Fruit fly (Drosophila melanogaster) whole organism, adult: ENCODE data around the gene Tsp97E.

Source experiments
- CG14711 ChIP-seq: fragments of 200-800 bp; sonication (Bioruptor generic); optimal IDR thresholded peaks from 2 replicates; lab custom pipeline; 2018; ENCODE audit warnings: missing biosample characterization, mild to moderate bottlenecking, missing genetic modification characterization, moderate library complexity
- CG1620 ChIP-seq: fragments of 200-800 bp; sonication (Bioruptor generic); optimal IDR thresholded peaks from 2 replicates; lab custom pipeline; 2016; ENCODE audit warnings: missing biosample characterization, missing genetic modification characterization
- CG33017 ChIP-seq: fragments of 200-800 bp; sonication (Bioruptor generic); optimal IDR thresholded peaks from 2 replicates; lab custom pipeline; 2018; ENCODE audit warnings: missing biosample characterization, mild to moderate bottlenecking, missing genetic modification characterization, moderate library complexity
- CG5204 ChIP-seq: fragments of 200-800 bp; sonication (Bioruptor generic); optimal IDR thresholded peaks from 2 replicates; lab custom pipeline; 2016; ENCODE audit warnings: missing biosample characterization, missing genetic modification characterization
- bab1 ChIP-seq: fragments of 200-800 bp; sonication (Bioruptor generic); optimal IDR thresholded peaks from 3 replicates; lab custom pipeline; 2019; ENCODE audit warnings: missing biosample characterization, mild to moderate bottlenecking, missing genetic modification characterization, moderate library complexity
- cnc ChIP-seq, 2 experiments: fragments of >200 bp; optimal IDR thresholded peaks; 2 replicates each; lab custom pipeline; 2017
- kay ChIP-seq: fragments of 200-800 bp; sonication (Bioruptor generic); peaks from one replicate; lab custom pipeline; 2016; ENCODE audit warnings: missing biosample characterization, missing genetic modification characterization, borderline replicate concordance
- ovo ChIP-seq: fragments of 200-800 bp; sonication (Bioruptor generic); optimal IDR thresholded peaks from 2 replicates; lab custom pipeline; 2016; ENCODE audit warnings: missing biosample characterization, missing genetic modification characterization

DNA sequence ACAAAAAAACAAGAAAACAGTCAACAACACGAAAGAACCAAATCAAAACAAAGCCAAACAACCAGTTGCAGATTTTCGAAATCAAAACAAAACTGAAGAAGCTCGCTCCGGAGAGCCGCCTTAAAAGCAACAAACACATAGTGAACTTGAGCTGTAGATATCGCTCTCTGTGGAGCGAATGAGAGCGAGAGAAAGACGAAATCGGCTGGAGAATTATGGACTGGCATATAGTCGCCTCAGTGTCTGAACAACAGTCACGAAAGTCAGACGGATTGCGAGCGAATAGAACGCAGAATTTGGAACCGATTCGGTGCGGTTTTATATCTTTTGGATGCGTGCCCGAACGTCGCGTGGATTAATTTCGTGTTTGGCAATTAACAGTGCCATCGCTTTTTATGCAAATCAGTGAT lies 15.7 kb upstream of the Tsp97E start:
- TF ChIP-seq kay (GFP tag; lab: Kevin White, UChicago) (peak; percentile 29), CG14711 (tag; lab: Kevin White, UChicago) (no peak), cnc (optimal IDR thresholded peaks at IDR 0.05; lab: Kevin White, UChicago) (no peak), CG5204 (GFP tag; lab: Kevin White, UChicago) (no peak), bab1 (peak; percentile 42), ovo (GFP tag; lab: Kevin White, UChicago) (no peak), CG1620 (GFP tag; lab: Kevin White, UChicago) (no peak), CG33017 (no peak)
